Worm (Caenorhabditis elegans) whole organism, L1 larva: ENCODE measurements around the gene pho-9.

ENCODE experiments used
- C04F5.9 ChIP-seq: sonication (generic microtip); optimal IDR thresholded peaks from 2 replicates; lab custom pipeline; 2016; ENCODE audit warnings: missing genetic modification characterization, missing compliant biosample characterization
- C16A3.4 ChIP-seq: fragments of 150-350 bp; optimal IDR thresholded peaks from 2 replicates; lab custom pipeline; 2014; ENCODE audit warnings: missing biosample characterization, missing genetic modification characterization
- F16B12.6 ChIP-seq: fragments of 150-350 bp; optimal IDR thresholded peaks from 2 replicates; lab custom pipeline; 2014; ENCODE audit warnings: missing biosample characterization, missing genetic modification characterization
- aly-2 ChIP-seq: fragments of 150-350 bp; optimal IDR thresholded peaks from 2 replicates; lab custom pipeline; 2014; ENCODE audit warnings: missing biosample characterization, missing genetic modification characterization
- ceh-63 ChIP-seq: fragments of 200-800 bp; sonication (Bioruptor generic); optimal IDR thresholded peaks from 2 replicates; lab custom pipeline; 2018; ENCODE audit warnings: mild to moderate bottlenecking, missing genetic modification characterization, missing compliant biosample characterization
- ceh-8 ChIP-seq: fragments of 200-800 bp; sonication (Bioruptor generic); optimal IDR thresholded peaks from 2 replicates; lab custom pipeline; 2018; ENCODE audit warnings: mild to moderate bottlenecking, missing genetic modification characterization, moderate library complexity, missing compliant biosample characterization
- ets-5 ChIP-seq: fragments of 200-800 bp; sonication (Bioruptor generic); IDR thresholded peaks from 2 replicates; pipeline ENCODE4 v1.3.6; 2022; ENCODE audit warnings: missing genetic modification characterization, missing compliant biosample characterization
- fkh-4 ChIP-seq: sonication (generic microtip); optimal IDR thresholded peaks from 2 replicates; lab custom pipeline; 2016; ENCODE audit warnings: missing compliant biosample characterization, missing genetic modification characterization, borderline replicate concordance
- isw-1 ChIP-seq: fragments of 200-800 bp; sonication (Bioruptor generic); IDR thresholded peaks from 2 replicates; pipeline ENCODE4 v1.3.6; 2022; ENCODE audit warnings: missing genetic modification characterization, missing compliant biosample characterization
- lsy-2 ChIP-seq, 2 experiments: fragments of 150-350 bp; optimal IDR thresholded peaks; 2 replicates each; lab custom pipeline; 2014; ENCODE audit warnings: missing biosample characterization in 2 of 2, missing genetic modification characterization in 2 of 2
- nhr-12 ChIP-seq: sonication (generic microtip); optimal IDR thresholded peaks from 2 replicates; lab custom pipeline; 2017; ENCODE audit warnings: missing biosample characterization, missing genetic modification characterization
- nhr-19 ChIP-seq: fragments of 200-800 bp; sonication (Bioruptor generic); conservative IDR thresholded peaks from 2 replicates; pipeline ENCODE4 v1.3.6; 2022; ENCODE audit warnings: missing genetic modification characterization, missing compliant biosample characterization
- nhr-237 ChIP-seq: fragments of 150-350 bp; optimal IDR thresholded peaks from 2 replicates; lab custom pipeline; 2014; ENCODE audit warnings: missing biosample characterization, missing genetic modification characterization
- nhr-28 ChIP-seq: fragments of 150-350 bp; optimal IDR thresholded peaks from 2 replicates; lab custom pipeline; 2014; ENCODE audit warnings: missing biosample characterization, missing genetic modification characterization
- nhr-47 ChIP-seq: sonication (generic microtip); optimal IDR thresholded peaks from 2 replicates; lab custom pipeline; 2016; ENCODE audit warnings: mild to moderate bottlenecking, missing genetic modification characterization, moderate library complexity, missing compliant biosample characterization
- nhr-77 ChIP-seq: fragments of 150-350 bp; optimal IDR thresholded peaks from 2 replicates; lab custom pipeline; 2014; ENCODE audit warnings: missing biosample characterization, missing genetic modification characterization
- nhr-90 ChIP-seq: sonication (generic microtip); optimal IDR thresholded peaks from 2 replicates; lab custom pipeline; 2016; ENCODE audit warnings: mild to moderate bottlenecking, missing genetic modification characterization, missing compliant biosample characterization; ENCODE audit not compliant: poor library complexity
- pag-3 ChIP-seq: sonication (generic microtip); optimal IDR thresholded peaks from 2 replicates; lab custom pipeline; 2017; ENCODE audit warnings: missing genetic modification characterization, mild to moderate bottlenecking, missing compliant biosample characterization, antibody characterized with exemption, borderline replicate concordance; ENCODE audit not compliant: insufficient read depth
- skn-1 ChIP-seq: fragments of 150-350 bp; optimal IDR thresholded peaks from 2 replicates; lab custom pipeline; 2014; ENCODE audit warnings: missing biosample characterization, missing genetic modification characterization
- sox-4 ChIP-seq: sonication (generic microtip); optimal IDR thresholded peaks from 2 replicates; lab custom pipeline; 2016; ENCODE audit warnings: missing genetic modification characterization, missing compliant biosample characterization
- unc-62 ChIP-seq: fragments of 150-350 bp; optimal IDR thresholded peaks from 2 replicates; lab custom pipeline; 2014; ENCODE audit warnings: missing biosample characterization, missing genetic modification reagents, missing genetic modification characterization
- xbp-1 ChIP-seq: sonication (generic microtip); optimal IDR thresholded peaks from 2 replicates; lab custom pipeline; 2016; ENCODE audit warnings: missing genetic modification characterization, missing compliant biosample characterization

The pho-9 gene

ce11 chrIII:2711527-2711926 lies 49.1 kb downstream of the pho-9 start:
- TF ChIP-seq fkh-4 (tag; lab: Kevin White, UChicago) (no peak), F16B12.6 (tag; lab: Kevin White, UChicago) (no peak)

- no peak for TF ChIP-seq ceh-8 (GFP tag; lab: Kevin White, UChicago)
- no peak for TF ChIP-seq xbp-1 (tag; lab: Kevin White, UChicago)
- no peak for TF ChIP-seq C16A3.4 (tag; lab: Kevin White, UChicago)
- no peak for TF ChIP-seq C04F5.9 (tag; lab: Kevin White, UChicago)
- no peak for TF ChIP-seq unc-62
- TF ChIP-seq nhr-19 (GFP tag; lab: Robert Waterston, UW), result no peak
- TF ChIP-seq nhr-47 (tag; lab: Kevin White, UChicago), result no peak
- TF ChIP-seq sox-4 (tag; lab: Kevin White, UChicago), result no peak
- no peak for TF ChIP-seq nhr-90 (tag; lab: Kevin White, UChicago)
- no peak for TF ChIP-seq nhr-237 (tag; lab: Kevin White, UChicago)
- TF ChIP-seq ets-5, result no peak
- TF ChIP-seq lsy-2 (tag; optimal IDR thresholded peaks at IDR 0.05; lab: Kevin White, UChicago), result no peak
- TF ChIP-seq pag-3 (tag; lab: Kevin White, UChicago), result no peak
- TF ChIP-seq ceh-63, result no peak
- no peak for TF ChIP-seq nhr-77 (tag; lab: Kevin White, UChicago)
- TF ChIP-seq nhr-12, result no peak
- no peak for TF ChIP-seq aly-2
- TF ChIP-seq nhr-28 (tag; lab: Kevin White, UChicago), result no peak
- no peak for TF ChIP-seq isw-1 (GFP tag; lab: Robert Waterston, UW)
- no peak for TF ChIP-seq skn-1
Measured at ce11 chrIII:2710211-2710610, 50.4 kb downstream of the pho-9 start.
